Fruit fly (Drosophila melanogaster): ENCODE measurements around the gene Sms.
A peak's percentile ranks its signal among the peaks of the same experiment; 100 is the strongest.

Gene Sms

dm6 chr3L:12277054-12277879, at the start of gene Sms, which contains the start of gene INPP5E (continued):
- TF ChIP-seq Hey (tag; optimal IDR thresholded peaks at IDR 0.05) (no peak), D19B (GFP tag; optimal IDR thresholded peaks at IDR 0.05) (no peak), CG10654 (GFP tag; optimal IDR thresholded peaks at IDR 0.05) (peak; percentile 7), MTF-1 (GFP tag; optimal IDR thresholded peaks at IDR 0.05; ENCODE audit: borderline replicate concordance) (no peak), Mes4 (GFP tag; optimal IDR thresholded peaks at IDR 0.05) (no peak), lov (optimal IDR thresholded peaks at IDR 0.05) (no peak), lov (GFP tag; IDR thresholded peaks at IDR 0.05) (peak; percentile 32; the same call in 1 of the 3 replicates), E2f1 (GFP tag; IDR thresholded peaks at IDR 0.05) (no peak; the same call in 1 of the 2 replicates), Gsc (GFP tag; IDR thresholded peaks at IDR 0.05) (no peak), zen (tag; optimal IDR thresholded peaks at IDR 0.05) (peak; percentile 22), Gug (GFP tag; IDR thresholded peaks at IDR 0.05) (peak; percentile 62; the same call in 2 of the 4 replicates), Hr3 (GFP tag; optimal IDR thresholded peaks at IDR 0.05) (peak; percentile 79), CG14050 (GFP tag; IDR thresholded peaks at IDR 0.05) (no peak), CG2129 (GFP tag; IDR thresholded peaks at IDR 0.05; ENCODE audit: partially characterized antibody) (peak; percentile 38; the same call in 1 of the 2 replicates), wdn (GFP tag; IDR thresholded peaks at IDR 0.05) (0 out of 2 replicates have a peak, but pooled peaks have one; percentile 42), CG17186 (GFP tag; optimal IDR thresholded peaks at IDR 0.05) (no peak), gsb-n (tag; optimal IDR thresholded peaks at IDR 0.05) (peak; percentile 49), CG10209 (GFP tag; optimal IDR thresholded peaks at IDR 0.05) (peak; percentile 45), scrt (GFP tag; optimal IDR thresholded peaks at IDR 0.05) (no peak), CG6272 (GFP tag; IDR thresholded peaks at IDR 0.05) (peak; percentile 76), Xrp1 (GFP tag; IDR thresholded peaks at IDR 0.05) (peak; percentile 50; the same call in 1 of the 2 replicates), CG7556 (GFP tag; optimal IDR thresholded peaks at IDR 0.05) (peak; percentile 54), CG11093 (GFP tag; IDR thresholded peaks at IDR 0.05) (no peak), CG17361 (GFP tag; IDR thresholded peaks at IDR 0.05) (peak; percentile 84), esg (GFP tag; conservative IDR thresholded peaks at IDR 0.05) (peak; percentile 43; the same call in 1 of the 2 replicates), Hr51 (GFP tag; optimal IDR thresholded peaks at IDR 0.05) (peak in 1 of 2 experiments; percentile 61), Dp (GFP tag; optimal IDR thresholded peaks at IDR 0.05) (peak; percentile 48), CG1832 (GFP tag; optimal IDR thresholded peaks at IDR 0.05) (no peak), pnt (GFP tag; optimal IDR thresholded peaks at IDR 0.05) (no peak), Nf-YA (GFP tag; IDR thresholded peaks at IDR 0.05) (no peak), CG31224 (GFP tag; IDR thresholded peaks at IDR 0.05) (peak; percentile 49; the same call in 1 of the 2 replicates), hb (GFP tag; IDR thresholded peaks at IDR 0.05; ENCODE audit: partially characterized antibody) (peak; percentile 81), Hr39 (optimal IDR thresholded peaks at IDR 0.05) (no peak), Usf (GFP tag; optimal IDR thresholded peaks at IDR 0.05) (peak; percentile 17), CG15601 (tag; optimal IDR thresholded peaks at IDR 0.05) (peak; percentile 53), CG31388 (GFP tag; optimal IDR thresholded peaks at IDR 0.05) (peak; percentile 39), CG12299 (tag; optimal IDR thresholded peaks at IDR 0.05) (no peak), CG2678 (tag; optimal IDR thresholded peaks at IDR 0.05) (peak; percentile 70), NFAT (GFP tag; IDR thresholded peaks at IDR 0.05) (peak; percentile 73), az2 (GFP tag; optimal IDR thresholded peaks at IDR 0.05) (peak; percentile 52), chn (GFP tag; optimal IDR thresholded peaks at IDR 0.05) (peak; percentile 6), dm (GFP tag; optimal IDR thresholded peaks at IDR 0.05) (no peak), Taf1 (GFP tag; IDR thresholded peaks at IDR 0.05) (peak; percentile 47; the same call in 1 of the 2 replicates), Rfx (GFP tag; IDR thresholded peaks at IDR 0.05) (peak; percentile 77), CG7357 (GFP tag; IDR thresholded peaks at IDR 0.05) (no peak), CG13296 (GFP tag; optimal IDR thresholded peaks at IDR 0.05) (peak; percentile 41), Nf-YC (tag; optimal IDR thresholded peaks at IDR 0.05) (peak; percentile 61), Dip3 (GFP tag; optimal IDR thresholded peaks at IDR 0.05) (no peak), inv (GFP tag; IDR thresholded peaks at IDR 0.05; ENCODE audit: partially characterized antibody) (peak; percentile 89)

All from whole organism, embryonic.